Worm (Caenorhabditis elegans) whole organism, young adult: ENCODE data around the gene Y60A9.3.

Experiments used
- C06A6.2 ChIP-seq: fragments of 200-800 bp; sonication (Bioruptor generic); conservative IDR thresholded peaks from 2 replicates; pipeline ENCODE4 v1.3.6; 2022; ENCODE audit warnings: missing genetic modification characterization, missing compliant biosample characterization
- D2030.7 ChIP-seq: fragments of 200-800 bp; sonication (Bioruptor generic); IDR thresholded peaks from 2 replicates; pipeline ENCODE4 v1.3.6; 2022; ENCODE audit warnings: missing genetic modification reagents, missing genetic modification characterization, missing compliant biosample characterization
- F10E7.11 ChIP-seq: sonication (generic microtip); optimal IDR thresholded peaks from 2 replicates; lab custom pipeline; 2017; ENCODE audit warnings: mild to moderate bottlenecking, missing genetic modification characterization, moderate library complexity, missing compliant biosample characterization
- F37B4.10 ChIP-seq: fragments of 200-800 bp; sonication (Bioruptor generic); IDR thresholded peaks from 2 replicates; pipeline ENCODE4 v1.3.6; 2022; ENCODE audit warnings: missing genetic modification characterization, missing compliant biosample characterization
- F52B5.7 ChIP-seq: sonication (generic microtip); optimal IDR thresholded peaks from 2 replicates; lab custom pipeline; 2016; ENCODE audit warnings: mild to moderate bottlenecking, missing genetic modification characterization, missing compliant biosample characterization
- F55B11.4 ChIP-seq: sonication (generic microtip); optimal IDR thresholded peaks from 2 replicates; lab custom pipeline; 2016; ENCODE audit warnings: missing compliant biosample characterization, missing genetic modification characterization, borderline replicate concordance; ENCODE audit not compliant: insufficient read depth
- F57A8.1 ChIP-seq: fragments of 200-800 bp; sonication (Bioruptor generic); optimal IDR thresholded peaks from 2 replicates; lab custom pipeline; 2018; ENCODE audit warnings: mild to moderate bottlenecking, missing genetic modification characterization, moderate library complexity, missing compliant biosample characterization
- ZK185.1 ChIP-seq: sonication (generic microtip); optimal IDR thresholded peaks from 2 replicates; lab custom pipeline; 2016; ENCODE audit warnings: mild to moderate bottlenecking, missing genetic modification characterization, missing compliant biosample characterization; ENCODE audit not compliant: poor library complexity, severe bottlenecking
- aptf-3 ChIP-seq: fragments of 200-800 bp; sonication (Bioruptor generic); IDR thresholded peaks from 2 replicates; pipeline ENCODE4 v1.3.6; 2022; ENCODE audit warnings: missing genetic modification characterization, missing compliant biosample characterization
- attf-3 ChIP-seq: fragments of 200-800 bp; sonication (Bioruptor generic); conservative IDR thresholded peaks from 2 replicates; pipeline ENCODE4 v1.3.6; 2022; ENCODE audit warnings: missing genetic modification reagents, missing genetic modification characterization, missing compliant biosample characterization
- attf-5 ChIP-seq: fragments of 200-800 bp; sonication (Bioruptor generic); optimal IDR thresholded peaks from 2 replicates; lab custom pipeline; 2018; ENCODE audit warnings: mild to moderate bottlenecking, missing genetic modification characterization, missing compliant biosample characterization
- cebp-2 ChIP-seq: fragments of 200-800 bp; sonication (Bioruptor generic); IDR thresholded peaks from 2 replicates; pipeline ENCODE4 v1.3.6; 2022; ENCODE audit warnings: missing genetic modification characterization, missing compliant biosample characterization
- ceh-27 ChIP-seq: fragments of 200-800 bp; sonication (Bioruptor generic); optimal IDR thresholded peaks from 2 replicates; lab custom pipeline; 2018; ENCODE audit warnings: mild to moderate bottlenecking, missing genetic modification characterization, moderate library complexity, missing compliant biosample characterization
- ceh-40 ChIP-seq: fragments of 200-800 bp; sonication (Bioruptor generic); IDR thresholded peaks from 2 replicates; pipeline ENCODE4 v1.3.6; 2022; ENCODE audit warnings: missing genetic modification characterization, missing compliant biosample characterization
- ceh-58 ChIP-seq: fragments of 200-800 bp; sonication (Bioruptor generic); IDR thresholded peaks from 2 replicates; pipeline ENCODE4 v1.3.6; 2022; ENCODE audit warnings: missing genetic modification characterization, missing compliant biosample characterization
- ceh-79 ChIP-seq: sonication (generic microtip); optimal IDR thresholded peaks from 2 replicates; lab custom pipeline; 2017; ENCODE audit warnings: mild to moderate bottlenecking, missing genetic modification characterization, missing compliant biosample characterization
- dpff-1 ChIP-seq: sonication (generic microtip); optimal IDR thresholded peaks from 2 replicates; lab custom pipeline; 2017; ENCODE audit warnings: mild to moderate bottlenecking, missing genetic modification characterization, missing compliant biosample characterization
- egl-18 ChIP-seq: fragments of 200-800 bp; sonication (Bioruptor generic); IDR thresholded peaks from 2 replicates; pipeline ENCODE4 v1.3.6; 2022; ENCODE audit warnings: missing genetic modification reagents, missing genetic modification characterization, missing compliant biosample characterization
- fkh-3 ChIP-seq: sonication (generic microtip); optimal IDR thresholded peaks from 2 replicates; lab custom pipeline; 2016; ENCODE audit warnings: mild to moderate bottlenecking, missing genetic modification characterization, missing compliant biosample characterization
- hlh-12 ChIP-seq: sonication (generic microtip); optimal IDR thresholded peaks from 2 replicates; lab custom pipeline; 2016; ENCODE audit warnings: missing genetic modification characterization, missing compliant biosample characterization
- hmg-20 ChIP-seq: fragments of 200-800 bp; sonication (Bioruptor generic); IDR thresholded peaks from 2 replicates; pipeline ENCODE4 v1.3.6; 2022; ENCODE audit warnings: missing genetic modification reagents, missing genetic modification characterization, missing compliant biosample characterization
- hrde-1 ChIP-seq: sonication (generic microtip); optimal IDR thresholded peaks from 2 replicates; lab custom pipeline; 2016; ENCODE audit warnings: missing genetic modification characterization, mild to moderate bottlenecking, missing compliant biosample characterization, moderate library complexity, missing genotype, missing genetic modification reagents, borderline replicate concordance
- lsy-27 ChIP-seq: sonication (generic microtip); optimal IDR thresholded peaks from 2 replicates; lab custom pipeline; 2017; ENCODE audit warnings: missing genetic modification characterization, mild to moderate bottlenecking, missing compliant biosample characterization, antibody characterized with exemption, missing genotype, borderline replicate concordance; ENCODE audit not compliant: insufficient read depth
- madf-10 ChIP-seq: sonication (generic microtip); optimal IDR thresholded peaks from 2 replicates; lab custom pipeline; 2016; ENCODE audit warnings: mild to moderate bottlenecking, missing genetic modification characterization, missing compliant biosample characterization
- madf-8 ChIP-seq: fragments of 200-800 bp; sonication (Bioruptor generic); conservative IDR thresholded peaks from 2 replicates; pipeline ENCODE4 v1.3.6; 2022; ENCODE audit warnings: missing genetic modification reagents, missing genetic modification characterization, missing compliant biosample characterization
- mcd-1 ChIP-seq: fragments of 200-800 bp; sonication (Bioruptor generic); IDR thresholded peaks from 2 replicates; pipeline ENCODE4 v1.3.6; 2022; ENCODE audit warnings: missing genetic modification reagents, missing genetic modification characterization, missing compliant biosample characterization
- mes-4 ChIP-seq: sonication (generic microtip); optimal IDR thresholded peaks from 2 replicates; lab custom pipeline; 2016; ENCODE audit warnings: missing genotype, missing genetic modification characterization, missing compliant biosample characterization
- nfya-2 ChIP-seq: fragments of 200-800 bp; sonication (Bioruptor generic); IDR thresholded peaks from 2 replicates; pipeline ENCODE4 v1.3.6; 2022; ENCODE audit warnings: missing genetic modification reagents, missing genetic modification characterization, missing compliant biosample characterization
- rec-8 ChIP-seq, 2 experiments: sonication (generic microtip); optimal IDR thresholded peaks; 2 replicates each; lab custom pipeline; 2016; ENCODE audit warnings: mild to moderate bottlenecking in 2 of 2, missing genetic modification characterization in 2 of 2, missing genetic modification reagents in 2 of 2, missing genotype in 2 of 2, missing biosample characterization in 1 of 2, missing compliant biosample characterization in 1 of 2, moderate library complexity in 1 of 2
- repo-1 ChIP-seq: sonication (generic microtip); optimal IDR thresholded peaks from 2 replicates; lab custom pipeline; 2017; ENCODE audit warnings: mild to moderate bottlenecking, missing genetic modification characterization, missing compliant biosample characterization
- rpc-1 ChIP-seq, 2 experiments: fragments of 150-350 bp in 1 of 2; sonication (generic microtip) in 1 of 2; optimal IDR thresholded peaks; 2 replicates each; lab custom pipeline; 2014 to 2018; ENCODE audit warnings: missing biosample characterization in 1 of 2, missing genetic modification characterization in 1 of 2, missing genetic modification reagents in 1 of 2, missing genotype in 1 of 2
- sea-2 ChIP-seq: fragments of 200-800 bp; sonication (Bioruptor generic); IDR thresholded peaks from 2 replicates; pipeline ENCODE4 v1.3.6; 2022; ENCODE audit warnings: missing genetic modification characterization, missing compliant biosample characterization
- snpc-3.4 ChIP-seq: sonication (generic microtip); optimal IDR thresholded peaks from 2 replicates; lab custom pipeline; 2017; ENCODE audit warnings: missing genetic modification characterization, mild to moderate bottlenecking, missing compliant biosample characterization, antibody characterized with exemption, moderate library complexity, missing genotype, missing genetic modification reagents
- snpc-4 ChIP-seq, 5 experiments: fragments of 150-350 bp in 1 of 5; sonication (generic microtip) in 4 of 5; optimal IDR thresholded peaks; 2 replicates each; lab custom pipeline; 2014 to 2018; ENCODE audit warnings: missing genetic modification characterization in 5 of 5, missing biosample characterization in 3 of 5, antibody characterized with exemption in 2 of 5, mild to moderate bottlenecking in 2 of 5, missing compliant biosample characterization in 2 of 5, missing genotype in 2 of 5, moderate library complexity in 2 of 5, missing genetic modification reagents in 1 of 5
- tbp1 ChIP-seq: fragments of 200-800 bp; sonication (Bioruptor generic); optimal IDR thresholded peaks from 2 replicates; lab custom pipeline; 2018; ENCODE audit warnings: mild to moderate bottlenecking, missing genetic modification characterization, missing compliant biosample characterization
- tbx-9 ChIP-seq: sonication (generic microtip); optimal IDR thresholded peaks from 2 replicates; lab custom pipeline; 2016; ENCODE audit warnings: borderline replicate concordance, missing genetic modification characterization, inconsistent platforms, missing compliant biosample characterization
- xnd-1 ChIP-seq: sonication (generic microtip); optimal IDR thresholded peaks from 2 replicates; lab custom pipeline; 2016; ENCODE audit warnings: missing genotype, missing genetic modification reagents, missing genetic modification characterization, missing compliant biosample characterization
- ztf-25 ChIP-seq: fragments of 200-800 bp; sonication (Bioruptor generic); IDR thresholded peaks from 2 replicates; pipeline ENCODE4 v1.3.6; 2022; ENCODE audit warnings: missing genetic modification reagents, missing genetic modification characterization, missing compliant biosample characterization
- ztf-3 ChIP-seq: fragments of 200-800 bp; sonication (Bioruptor generic); optimal IDR thresholded peaks from 2 replicates; lab custom pipeline; 2018; ENCODE audit warnings: mild to moderate bottlenecking, missing genetic modification characterization, missing compliant biosample characterization
- ztf-6 ChIP-seq: fragments of 200-800 bp; sonication (Bioruptor generic); IDR thresholded peaks from 2 replicates; pipeline ENCODE4 v1.3.6; 2022; ENCODE audit warnings: missing genetic modification reagents, missing genetic modification characterization, missing compliant biosample characterization

Y60A9.3 gene

ce11 chrX:14382951-14383350, at the start of gene Y60A9.3:
Gene Y60A9.3, plus strand, starts transcription at chrX:14383251.
- TF ChIP-seq ztf-6 (GFP tag; lab: Robert Waterston, UW) = no peak
- no peak for TF ChIP-seq aptf-3 (GFP tag; lab: Robert Waterston, UW)
- TF ChIP-seq F52B5.7 (tag; lab: Kevin White, UChicago) = no peak
- TF ChIP-seq F10E7.11 = no peak
- TF ChIP-seq F55B11.4 (tag; lab: Kevin White, UChicago) = no peak
- no peak for TF ChIP-seq D2030.7 (GFP tag; lab: Robert Waterston, UW)
- no peak for TF ChIP-seq ceh-58 (GFP tag; lab: Robert Waterston, UW)
- TF ChIP-seq hlh-12 (tag; lab: Kevin White, UChicago) = no peak
- no peak for TF ChIP-seq dpff-1 (tag; lab: Kevin White, UChicago)

- TF ChIP-seq hmg-20 (no peak), tbx-9 (no peak), attf-3 (GFP tag; lab: Robert Waterston, UW) (no peak), ceh-40 (GFP tag; lab: Robert Waterston, UW) (no peak), F37B4.10 (no peak), ceh-79 (tag; lab: Kevin White, UChicago) (no peak), mes-4 (tag; lab: Kevin White, UChicago) (no peak), madf-8 (GFP tag; lab: Robert Waterston, UW) (no peak), snpc-3.4 (tag; lab: Kevin White, UChicago) (no peak), nfya-2 (GFP tag; lab: Robert Waterston, UW) (no peak), madf-10 (tag; lab: Kevin White, UChicago) (no peak), tbp1 (GFP tag; lab: Kevin White, UChicago) (no peak), lsy-27 (tag; lab: Kevin White, UChicago) (no peak), F57A8.1 (GFP tag; lab: Kevin White, UChicago) (no peak), attf-5 (GFP tag; lab: Kevin White, UChicago) (no peak), rec-8 (tag; optimal IDR thresholded peaks at IDR 0.05; lab: Kevin White, UChicago) (no peak)
Observed at ce11 chrX:14334151-14334550, 48.9 kb upstream of the Y60A9.3 start.

- no peak for TF ChIP-seq snpc-4 (GFP tag; optimal IDR thresholded peaks at IDR 0.05; lab: Kevin White, UChicago)
- TF ChIP-seq snpc-4 (tag; optimal IDR thresholded peaks at IDR 0.05; lab: Kevin White, UChicago) = no peak
- no peak for TF ChIP-seq xnd-1
- TF ChIP-seq ztf-3 (GFP tag; lab: Kevin White, UChicago) = no peak
- TF ChIP-seq rpc-1 (optimal IDR thresholded peaks at IDR 0.05; lab: Kevin White, UChicago) = no peak
- TF ChIP-seq rpc-1 (tag; optimal IDR thresholded peaks at IDR 0.05; lab: Kevin White, UChicago) = no peak
- no peak for TF ChIP-seq ZK185.1 (tag; lab: Kevin White, UChicago)
- TF ChIP-seq cebp-2 = no peak
- no peak for TF ChIP-seq fkh-3 (tag; lab: Kevin White, UChicago)
- no peak for TF ChIP-seq rec-8 (tag; optimal IDR thresholded peaks at IDR 0.05; lab: Kevin White, UChicago)
- TF ChIP-seq mcd-1 (GFP tag; lab: Robert Waterston, UW) = no peak
- TF ChIP-seq C06A6.2 (GFP tag; lab: Robert Waterston, UW) = no peak
- no peak for TF ChIP-seq sea-2 (GFP tag; lab: Robert Waterston, UW)
- TF ChIP-seq hrde-1 (tag; lab: Kevin White, UChicago) = no peak
- TF ChIP-seq ztf-25 (GFP tag; lab: Robert Waterston, UW) = no peak
- TF ChIP-seq repo-1 (tag; lab: Kevin White, UChicago) = no peak
- TF ChIP-seq ceh-27 (GFP tag; lab: Kevin White, UChicago) = no peak
- TF ChIP-seq egl-18 = no peak
Observed at ce11 chrX:14335220-14335619, 47.8 kb upstream of the Y60A9.3 start, which contains the start of gene K04G11.1. Gene K04G11.1, plus strand, starts transcription at chrX:14335520.
